Fruit fly (Drosophila melanogaster) whole organism, embryonic: ENCODE data around the gene CG6497.

Source experiments
- Aef1 ChIP-seq: fragments of 200-800 bp; sonication (Bioruptor generic); IDR thresholded peaks from 3 replicates; pipeline ENCODE4 v1.3.6; 2022; ENCODE audit warnings: missing biosample characterization, missing genetic modification characterization
- Antp ChIP-seq: fragments of 200-800 bp; sonication (Bioruptor generic); optimal IDR thresholded peaks from 3 replicates; lab custom pipeline; 2016; ENCODE audit warnings: missing biosample characterization, missing genetic modification characterization
- CG10543 ChIP-seq: fragments of 200-800 bp; sonication (Bioruptor generic); optimal IDR thresholded peaks from 3 replicates; lab custom pipeline; 2017; ENCODE audit warnings: missing biosample characterization, mild to moderate bottlenecking, missing genetic modification characterization, moderate library complexity
- CG10959 ChIP-seq: fragments of 200-800 bp; sonication (Bioruptor generic); IDR thresholded peaks from 2 replicates; pipeline ENCODE4 v1.3.6; 2022; ENCODE audit warnings: missing biosample characterization, missing genetic modification characterization
- CG10979 ChIP-seq: fragments of 200-800 bp; sonication (Bioruptor generic); optimal IDR thresholded peaks from 2 replicates; lab custom pipeline; 2018; ENCODE audit warnings: missing biosample characterization, mild to moderate bottlenecking, missing genetic modification characterization, moderate library complexity
- CG12219 ChIP-seq: fragments of 200-800 bp; sonication (Bioruptor generic); optimal IDR thresholded peaks from 3 replicates; lab custom pipeline; 2018; ENCODE audit warnings: missing biosample characterization, mild to moderate bottlenecking, missing genetic modification characterization
- CG14860 ChIP-seq: fragments of 200-800 bp; sonication (Bioruptor generic); IDR thresholded peaks from 3 replicates; pipeline ENCODE4 v1.3.6; 2022; ENCODE audit warnings: missing biosample characterization, missing genetic modification characterization; ENCODE audit not compliant: partially characterized antibody
- CG15479 ChIP-seq: fragments of 200-800 bp; sonication (Bioruptor generic); optimal IDR thresholded peaks from 3 replicates; lab custom pipeline; 2019; ENCODE audit warnings: missing biosample characterization, mild to moderate bottlenecking, missing genetic modification characterization, moderate library complexity
- CG15601 ChIP-seq: fragments of 200-800 bp; sonication (Bioruptor generic); optimal IDR thresholded peaks from 3 replicates; lab custom pipeline; 2019; ENCODE audit warnings: missing biosample characterization, mild to moderate bottlenecking, missing genetic modification characterization, moderate library complexity
- CG17385 ChIP-seq: fragments of 200-800 bp; sonication (Bioruptor generic); optimal IDR thresholded peaks from 3 replicates; lab custom pipeline; 2018; ENCODE audit warnings: missing biosample characterization, mild to moderate bottlenecking, missing genetic modification characterization
- CG17568 ChIP-seq: fragments of 200-800 bp; sonication (Bioruptor generic); optimal IDR thresholded peaks from 2 replicates; lab custom pipeline; 2018; ENCODE audit warnings: missing biosample characterization, mild to moderate bottlenecking, missing genetic modification characterization, moderate library complexity
- CG2120 ChIP-seq: fragments of 200-800 bp; sonication (Bioruptor generic); optimal IDR thresholded peaks from 3 replicates; lab custom pipeline; 2016; ENCODE audit warnings: missing biosample characterization, missing genetic modification characterization
- CG2678 ChIP-seq: fragments of 200-800 bp; sonication (Bioruptor generic); optimal IDR thresholded peaks from 3 replicates; lab custom pipeline; 2019; ENCODE audit warnings: missing biosample characterization, mild to moderate bottlenecking, missing genetic modification characterization, moderate library complexity
- CG30020 ChIP-seq: fragments of 200-800 bp; optimal IDR thresholded peaks from 2 replicates; lab custom pipeline; 2019; ENCODE audit warnings: missing biosample characterization, mild to moderate bottlenecking, missing genetic modification characterization, moderate library complexity
- CG42726 ChIP-seq: fragments of 200-800 bp; sonication (Bioruptor generic); IDR thresholded peaks from 2 replicates; pipeline ENCODE4 v1.3.6; 2022; ENCODE audit warnings: missing biosample characterization, missing genetic modification characterization; ENCODE audit not compliant: partially characterized antibody
- CG4854 ChIP-seq: fragments of 200-800 bp; sonication (Bioruptor generic); optimal IDR thresholded peaks from 2 replicates; lab custom pipeline; 2016; ENCODE audit warnings: missing biosample characterization, missing genetic modification characterization, inconsistent platforms
- CG6683 ChIP-seq: fragments of 200-800 bp; sonication (Bioruptor generic); optimal IDR thresholded peaks from 2 replicates; lab custom pipeline; 2017; ENCODE audit warnings: missing biosample characterization, mild to moderate bottlenecking, missing genetic modification characterization, missing genetic modification reagents
- CG6813 ChIP-seq: fragments of 200-800 bp; sonication (Bioruptor generic); optimal IDR thresholded peaks from 2 replicates; lab custom pipeline; 2017; ENCODE audit warnings: missing biosample characterization, missing genetic modification characterization, mild to moderate bottlenecking, moderate library complexity, missing genetic modification reagents
- CG7745 ChIP-seq: fragments of 200-800 bp; sonication (Bioruptor generic); optimal IDR thresholded peaks from 2 replicates; lab custom pipeline; 2018; ENCODE audit warnings: missing biosample characterization, mild to moderate bottlenecking, missing genetic modification characterization, moderate library complexity
- CG7987 ChIP-seq: fragments of 200-800 bp; sonication (Bioruptor generic); optimal IDR thresholded peaks from 2 replicates; lab custom pipeline; 2018; ENCODE audit warnings: missing biosample characterization, mild to moderate bottlenecking, missing genetic modification characterization, moderate library complexity
- CG8089 ChIP-seq: fragments of 200-800 bp; sonication (Bioruptor generic); optimal IDR thresholded peaks from 3 replicates; lab custom pipeline; 2016; ENCODE audit warnings: missing biosample characterization, missing genetic modification characterization
- CG9797 ChIP-seq: fragments of 200-800 bp; sonication (Bioruptor generic); optimal IDR thresholded peaks from 3 replicates; lab custom pipeline; 2018; ENCODE audit warnings: missing biosample characterization, mild to moderate bottlenecking, missing genetic modification characterization
- Dip3 ChIP-seq: fragments of 200-800 bp; sonication (Bioruptor generic); optimal IDR thresholded peaks from 3 replicates; lab custom pipeline; 2016; ENCODE audit warnings: missing biosample characterization, missing genetic modification characterization
- Eip74EF ChIP-seq, 2 experiments: fragments of 200-800 bp in 1 of 2; fragments of >200 bp in 1 of 2; sonication (Bioruptor generic) in 1 of 2; optimal IDR thresholded peaks; 2 replicates each; lab custom pipeline; 2017 to 2019; ENCODE audit warnings: missing biosample characterization in 2 of 2, missing genetic modification characterization in 2 of 2, mild to moderate bottlenecking in 1 of 2, moderate library complexity in 1 of 2
- Elba2 ChIP-seq: fragments of 200-800 bp; sonication (Bioruptor generic); optimal IDR thresholded peaks from 3 replicates; lab custom pipeline; 2016; ENCODE audit warnings: missing biosample characterization, missing genetic modification characterization
- HHEX ChIP-seq: fragments of 200-800 bp; sonication (Bioruptor generic); optimal IDR thresholded peaks from 3 replicates; lab custom pipeline; 2017; ENCODE audit warnings: missing biosample characterization, mild to moderate bottlenecking, missing genetic modification characterization, missing genetic modification reagents
- HLHmδ ChIP-seq: fragments of 200-800 bp; sonication (Bioruptor generic); optimal IDR thresholded peaks from 2 replicates; lab custom pipeline; 2018; ENCODE audit warnings: missing biosample characterization, mild to moderate bottlenecking, missing genetic modification characterization, moderate library complexity
- Hr78 ChIP-seq, 2 experiments: fragments of 200-800 bp in 1 of 2; fragments of >200 bp in 1 of 2; sonication (Bioruptor generic) in 1 of 2; optimal IDR thresholded peaks; 2 replicates each; lab custom pipeline; 2017 to 2019; ENCODE audit warnings: missing biosample characterization in 2 of 2, missing genetic modification characterization in 2 of 2, mild to moderate bottlenecking in 1 of 2, moderate library complexity in 1 of 2
- MBD-R2 ChIP-seq: fragments of 200-800 bp; sonication (Bioruptor generic); IDR thresholded peaks from 2 replicates; pipeline ENCODE4 v1.3.6; 2022; ENCODE audit warnings: missing biosample characterization, missing genetic modification characterization
- Meics ChIP-seq: fragments of 200-800 bp; sonication (Bioruptor generic); optimal IDR thresholded peaks from 2 replicates; lab custom pipeline; 2017; ENCODE audit warnings: missing biosample characterization, mild to moderate bottlenecking, missing genetic modification characterization
- Poxn ChIP-seq: fragments of 200-800 bp; sonication (Bioruptor generic); IDR thresholded peaks from 2 replicates; pipeline ENCODE4 v1.3.6; 2022; ENCODE audit warnings: missing biosample characterization, missing genetic modification characterization
- ac ChIP-seq: fragments of 200-800 bp; sonication (Bioruptor generic); optimal IDR thresholded peaks from 3 replicates; lab custom pipeline; 2017; ENCODE audit warnings: missing biosample characterization, mild to moderate bottlenecking, missing genetic modification characterization
- btn ChIP-seq: fragments of 200-800 bp; sonication (Bioruptor generic); optimal IDR thresholded peaks from 2 replicates; lab custom pipeline; 2016; ENCODE audit warnings: missing biosample characterization, missing genetic modification characterization
- dysf ChIP-seq: fragments of 200-800 bp; sonication (Bioruptor generic); IDR thresholded peaks from 3 replicates; pipeline ENCODE4 v1.3.6; 2022; ENCODE audit warnings: missing biosample characterization, missing genetic modification characterization
- ems ChIP-seq: fragments of 200-800 bp; sonication (Bioruptor generic); optimal IDR thresholded peaks from 3 replicates; lab custom pipeline; 2016; ENCODE audit warnings: missing biosample characterization, missing genetic modification characterization
- fd96Cb ChIP-seq: fragments of 200-800 bp; sonication (Bioruptor generic); optimal IDR thresholded peaks from 2 replicates; lab custom pipeline; 2018; ENCODE audit warnings: missing biosample characterization, mild to moderate bottlenecking, missing genetic modification characterization, moderate library complexity
- hkb ChIP-seq, 2 experiments: fragments of 200-800 bp in 1 of 2; fragments of >200 bp in 1 of 2; sonication (Bioruptor generic) in 1 of 2; IDR thresholded peaks in 1 of 2; optimal IDR thresholded peaks in 1 of 2; 2 replicates each; pipeline versions ENCODE4 v1.3.6 to Lab custom; 2017 to 2022; ENCODE audit warnings: missing biosample characterization in 1 of 2, missing genetic modification characterization in 1 of 2
- otp ChIP-seq: fragments of 200-800 bp; sonication (Bioruptor generic); IDR thresholded peaks from 3 replicates; pipeline ENCODE4, ENCODE4 v1.3.6; 2022; ENCODE audit warnings: missing biosample characterization, missing genetic modification characterization
- pfk ChIP-seq: fragments of 200-800 bp; sonication (Bioruptor generic); optimal IDR thresholded peaks from 2 replicates; lab custom pipeline; 2018; ENCODE audit warnings: missing biosample characterization, mild to moderate bottlenecking, missing genetic modification characterization, moderate library complexity
- run ChIP-seq: fragments of 200-800 bp; sonication (Bioruptor generic); optimal IDR thresholded peaks from 3 replicates; lab custom pipeline; 2018; ENCODE audit warnings: missing biosample characterization, mild to moderate bottlenecking, missing genetic modification characterization
- schlank ChIP-seq: fragments of 200-800 bp; sonication (Bioruptor generic); optimal IDR thresholded peaks from 2 replicates; lab custom pipeline; 2018; ENCODE audit warnings: missing biosample characterization, mild to moderate bottlenecking, missing genetic modification characterization
- sima ChIP-seq: fragments of 200-800 bp; sonication (Bioruptor generic); optimal IDR thresholded peaks from 2 replicates; lab custom pipeline; 2016; ENCODE audit warnings: missing biosample characterization, missing genetic modification characterization
- sob ChIP-seq: fragments of 200-800 bp; sonication (Bioruptor generic); IDR thresholded peaks from 2 replicates; pipeline ENCODE4 v1.3.6; 2022; ENCODE audit warnings: missing biosample characterization, missing genetic modification characterization
- sqz ChIP-seq: fragments of 200-800 bp; sonication (Bioruptor generic); optimal IDR thresholded peaks from 3 replicates; lab custom pipeline; 2018; ENCODE audit warnings: missing biosample characterization, mild to moderate bottlenecking, missing genetic modification characterization
- sr ChIP-seq: fragments of 200-800 bp; sonication (Bioruptor generic); IDR thresholded peaks from 3 replicates; pipeline ENCODE4 v1.3.6; 2022; ENCODE audit warnings: missing biosample characterization, missing genetic modification characterization
- tap ChIP-seq: fragments of 200-800 bp; optimal IDR thresholded peaks from 3 replicates; lab custom pipeline; 2019; ENCODE audit warnings: missing biosample characterization, mild to moderate bottlenecking, missing genetic modification characterization, moderate library complexity
- tio ChIP-seq: fragments of 200-800 bp; sonication (Bioruptor generic); optimal IDR thresholded peaks from 2 replicates; lab custom pipeline; 2017; ENCODE audit warnings: missing biosample characterization, missing genetic modification characterization, inconsistent platforms
- tll ChIP-seq, 2 experiments: fragments of 200-800 bp in 1 of 2; fragments of >200 bp in 1 of 2; sonication (Bioruptor generic) in 1 of 2; optimal IDR thresholded peaks; 2 replicates each; lab custom pipeline; 2017 to 2019; ENCODE audit warnings: missing biosample characterization in 2 of 2, missing genetic modification characterization in 2 of 2, mild to moderate bottlenecking in 1 of 2, moderate library complexity in 1 of 2
- vvl ChIP-seq: fragments of 200-800 bp; sonication (Bioruptor generic); IDR thresholded peaks from 2 replicates; pipeline ENCODE4 v1.3.6; 2022; ENCODE audit warnings: missing biosample characterization, missing genetic modification characterization

CG6497 gene

dm6 chr3L:17209402-17209801 is 44.3 kb downstream of the CG6497 start (continued):
- TF ChIP-seq CG7987 (GFP tag; lab: Kevin White, UChicago) (no peak), tio (peak; percentile 10), vvl (GFP tag; lab: Robert Waterston, UW) (peak; percentile 42; the same call in 1 of the 2 replicates), CG30020 (tag; lab: Kevin White, UChicago) (no peak), CG17568 (GFP tag; lab: Kevin White, UChicago) (no peak), CG10543 (GFP tag; lab: Kevin White, UChicago) (no peak), CG4854 (GFP tag; lab: Kevin White, UChicago) (no peak), schlank (tag; lab: Kevin White, UChicago) (no peak), CG17385 (no peak), CG2120 (GFP tag; lab: Kevin White, UChicago) (peak; percentile 9), CG10979 (tag; lab: Kevin White, UChicago) (no peak), btn (no peak), CG2678 (tag; lab: Kevin White, UChicago) (peak; percentile 49), Dip3 (no peak), sob (peak; percentile 7; the same call in 1 of the 2 replicates), CG7745 (tag; lab: Kevin White, UChicago) (no peak), fd96Cb (tag; lab: Kevin White, UChicago) (peak; percentile 10), Aef1 (GFP tag; lab: Robert Waterston, UW) (no peak), CG14860 (GFP tag; lab: Robert Waterston, UW) (no peak), run (tag; lab: Kevin White, UChicago) (no peak), dysf (GFP tag; lab: Robert Waterston, UW) (no peak), CG6683 (GFP tag; lab: Kevin White, UChicago) (no peak), CG6813 (GFP tag; lab: Kevin White, UChicago) (no peak), CG12219 (GFP tag; lab: Kevin White, UChicago) (no peak), Poxn (no peak), tap (peak; percentile 4), CG42726 (GFP tag; lab: Robert Waterston, UW) (no peak), CG15479 (GFP tag; lab: Kevin White, UChicago) (no peak), Antp (GFP tag; lab: Kevin White, UChicago) (no peak), CG15601 (tag; lab: Kevin White, UChicago) (peak; percentile 12), ac (GFP tag; lab: Kevin White, UChicago) (no peak), tll (GFP tag; optimal IDR thresholded peaks at IDR 0.05; lab: Kevin White, UChicago) (no peak), MBD-R2 (GFP tag; lab: Robert Waterston, UW) (no peak), Elba2 (GFP tag; lab: Kevin White, UChicago) (peak; percentile 52), CG8089 (GFP tag; lab: Kevin White, UChicago) (no peak), pfk (GFP tag; lab: Kevin White, UChicago) (no peak), Eip74EF (GFP tag; optimal IDR thresholded peaks at IDR 0.05; lab: Kevin White, UChicago) (no peak), hkb (optimal IDR thresholded peaks at IDR 0.05; lab: Kevin White, UChicago) (no peak), hkb (GFP tag; IDR thresholded peaks at IDR 0.05; lab: Robert Waterston, UW) (peak; percentile 29; the same call in 1 of the 2 replicates), HLHmδ (no peak), Hr78 (GFP tag; optimal IDR thresholded peaks at IDR 0.05; lab: Kevin White, UChicago) (no peak), sqz (GFP tag; lab: Kevin White, UChicago) (no peak), CG10959 (GFP tag; lab: Robert Waterston, UW) (no peak), HHEX (GFP tag; lab: Kevin White, UChicago) (no peak), Meics (GFP tag; lab: Kevin White, UChicago) (no peak), ems (no peak), otp (GFP tag; lab: Robert Waterston, UW) (no peak), sima (GFP tag; lab: Kevin White, UChicago) (no peak), CG9797 (GFP tag; lab: Kevin White, UChicago) (no peak), sr (GFP tag; lab: Robert Waterston, UW) (no peak)
